Fruit fly (Drosophila melanogaster): ENCODE data around the gene CG13295.
A peak's percentile ranks its signal among the peaks of the same experiment; 100 is the strongest.

CG13295 gene

DNA sequence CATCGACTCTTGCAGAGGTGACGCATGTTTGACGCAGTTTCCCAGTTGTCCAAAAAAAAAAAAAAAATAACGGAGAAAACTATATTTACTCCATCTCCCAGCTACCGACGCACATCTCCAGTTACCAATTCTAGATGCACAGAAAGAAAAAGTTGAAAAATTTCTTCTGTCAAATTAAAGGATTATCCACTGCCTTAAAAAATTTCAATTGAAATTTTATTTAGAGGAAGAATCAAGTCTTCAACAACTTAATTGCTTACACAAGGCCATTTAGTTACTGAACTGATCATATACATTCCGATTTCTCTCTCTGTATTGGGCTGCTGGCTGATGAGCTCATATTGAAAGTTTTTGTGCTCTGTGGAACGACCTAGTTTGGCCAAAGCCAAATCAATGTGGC, 10.9 kb upstream of the CG13295 start (continued):
- TF ChIP-seq pzg (GFP tag; optimal IDR thresholded peaks at IDR 0.05) = no peak
- TF ChIP-seq pb (GFP tag; optimal IDR thresholded peaks at IDR 0.05) = no peak
- TF ChIP-seq TFAM (GFP tag; optimal IDR thresholded peaks at IDR 0.05) = no peak
- TF ChIP-seq tin (GFP tag; optimal IDR thresholded peaks at IDR 0.05) = no peak
- no peak for TF ChIP-seq CHES-1-like (GFP tag; optimal IDR thresholded peaks at IDR 0.05)
- no peak for TF ChIP-seq Sry-δ (GFP tag; optimal IDR thresholded peaks at IDR 0.05)
- TF ChIP-seq CG1602 (GFP tag; optimal IDR thresholded peaks at IDR 0.05) = peak; percentile 6
- no peak for TF ChIP-seq CG13894 (tag; optimal IDR thresholded peaks at IDR 0.05)
- TF ChIP-seq CG6791 (GFP tag; IDR thresholded peaks at IDR 0.05; ENCODE audit: partially characterized antibody) = no peak
- peak; percentile 50 for TF ChIP-seq CG2678 (tag; optimal IDR thresholded peaks at IDR 0.05)
- TF ChIP-seq ems (GFP tag; optimal IDR thresholded peaks at IDR 0.05) = no peak
- TF ChIP-seq Hr3 (GFP tag; optimal IDR thresholded peaks at IDR 0.05) = peak; percentile 14
- TF ChIP-seq Xrp1 (GFP tag; IDR thresholded peaks at IDR 0.05) = peak; percentile 40; the same call in 1 of the 2 replicates
- no peak for TF ChIP-seq pita (GFP tag; optimal IDR thresholded peaks at IDR 0.05)
- peak; percentile 27 for TF ChIP-seq CG12391 (tag; optimal IDR thresholded peaks at IDR 0.05)

dm6 chr3L:6085157-6085556, 10.1 kb upstream of the CG13295 start:
- peak; percentile 15 for TF ChIP-seq CoRest (tag; optimal IDR thresholded peaks at IDR 0.05)
- TF ChIP-seq Poxn (GFP tag; IDR thresholded peaks at IDR 0.05) = no peak
- TF ChIP-seq az2 (GFP tag; optimal IDR thresholded peaks at IDR 0.05) = peak; percentile 13
- TF ChIP-seq chinmo (GFP tag; IDR thresholded peaks at IDR 0.05; ENCODE audit: partially characterized antibody) = no peak
- no peak for TF ChIP-seq Dbx (GFP tag; IDR thresholded peaks at IDR 0.05)
- TF ChIP-seq twi (tag; optimal IDR thresholded peaks at IDR 0.05) = no peak
- TF ChIP-seq en (GFP tag; optimal IDR thresholded peaks at IDR 0.05) = no peak
- TF ChIP-seq oc (tag; optimal IDR thresholded peaks at IDR 0.05) = no peak
- TF ChIP-seq dmrt11E (tag; optimal IDR thresholded peaks at IDR 0.05) = peak; percentile 30
- TF ChIP-seq CG4707 (GFP tag; optimal IDR thresholded peaks at IDR 0.05) = no peak
- TF ChIP-seq CG16779 (GFP tag; IDR thresholded peaks at IDR 0.05) = no peak
- peak; percentile 12 for TF ChIP-seq cwo (GFP tag; optimal IDR thresholded peaks at IDR 0.05)
- peak; percentile 52 for TF ChIP-seq Fer1 (GFP tag; optimal IDR thresholded peaks at IDR 0.05)
- TF ChIP-seq CG7556 (GFP tag; optimal IDR thresholded peaks at IDR 0.05) = peak; percentile 67
- no peak for TF ChIP-seq BtbVII (GFP tag; optimal IDR thresholded peaks at IDR 0.05)
- no peak for TF ChIP-seq CG9609 (GFP tag; optimal IDR thresholded peaks at IDR 0.05)
- TF ChIP-seq Asciz (GFP tag; optimal IDR thresholded peaks at IDR 0.05) = peak; percentile 3
- no peak for TF ChIP-seq crc (GFP tag; optimal IDR thresholded peaks at IDR 0.05)
- TF ChIP-seq Rfx (GFP tag; IDR thresholded peaks at IDR 0.05) = no peak
- TF ChIP-seq Hr51 (GFP tag; optimal IDR thresholded peaks at IDR 0.05) = peak in 1 of 2 experiments; percentile 42
- TF ChIP-seq knrl (GFP tag; IDR thresholded peaks at IDR 0.05; ENCODE audit: partially characterized antibody) = no peak
- TF ChIP-seq Oli (tag; optimal IDR thresholded peaks at IDR 0.05) = peak; percentile 12
- no peak for TF ChIP-seq Fer2 (tag; optimal IDR thresholded peaks at IDR 0.05)
- peak; percentile 25; the same call in 1 of the 3 replicates for TF ChIP-seq row (GFP tag; IDR thresholded peaks at IDR 0.05)
- TF ChIP-seq CG17829 (tag; optimal IDR thresholded peaks at IDR 0.05) = no peak
- no peak for TF ChIP-seq CG9817 (tag; optimal IDR thresholded peaks at IDR 0.05)
- peak; percentile 11 for TF ChIP-seq CG4424 (GFP tag; optimal IDR thresholded peaks at IDR 0.05)
- peak; percentile 17 for TF ChIP-seq nmo (GFP tag; optimal IDR thresholded peaks at IDR 0.05)
- peak; percentile 20 for TF ChIP-seq CG3281 (GFP tag; optimal IDR thresholded peaks at IDR 0.05)
- TF ChIP-seq CG18599 (GFP tag; optimal IDR thresholded peaks at IDR 0.05) = peak; percentile 68
- TF ChIP-seq CG12659 (GFP tag; optimal IDR thresholded peaks at IDR 0.05) = peak; percentile 9
- no peak for TF ChIP-seq CG4328 (GFP tag; optimal IDR thresholded peaks at IDR 0.05)
- peak; percentile 6 for TF ChIP-seq CG17359 (tag; optimal IDR thresholded peaks at IDR 0.05)
- 0 out of 2 replicates have a peak, but pooled peaks have one; percentile 5 for TF ChIP-seq sob (GFP tag; IDR thresholded peaks at IDR 0.05)
